Worm (Caenorhabditis elegans) whole organism, young adult: ENCODE results near the gene M163.5.

Source experiments
- Y53G8AR.9 ChIP-seq: fragments of 200-800 bp; sonication (Bioruptor generic); conservative IDR thresholded peaks from 2 replicates; pipeline ENCODE4 v1.3.6; 2022; ENCODE audit warnings: missing genetic modification reagents, missing genetic modification characterization, missing compliant biosample characterization
- ekl-4 ChIP-seq: fragments of 200-800 bp; sonication (Bioruptor generic); IDR thresholded peaks from 2 replicates; pipeline ENCODE4 v1.3.6; 2022; ENCODE audit warnings: missing genetic modification reagents, missing genetic modification characterization, missing compliant biosample characterization
- madf-6 ChIP-seq: fragments of 200-800 bp; sonication (Bioruptor generic); IDR thresholded peaks from 2 replicates; pipeline ENCODE4 v1.3.6; 2022; ENCODE audit warnings: missing genetic modification reagents, missing genetic modification characterization, missing compliant biosample characterization
- snpc-4 ChIP-seq, 5 experiments: fragments of 150-350 bp in 1 of 5; sonication (generic microtip) in 4 of 5; optimal IDR thresholded peaks; 2 replicates each; lab custom pipeline; 2014 to 2018; ENCODE audit warnings: missing genetic modification characterization in 5 of 5, missing biosample characterization in 3 of 5, antibody characterized with exemption in 2 of 5, mild to moderate bottlenecking in 2 of 5, missing compliant biosample characterization in 2 of 5, missing genotype in 2 of 5, moderate library complexity in 2 of 5, missing genetic modification reagents in 1 of 5
- somi-1 ChIP-seq: fragments of 200-800 bp; sonication (Bioruptor generic); optimal IDR thresholded peaks from 2 replicates; lab custom pipeline; 2018; ENCODE audit warnings: mild to moderate bottlenecking, missing genetic modification characterization, missing compliant biosample characterization

DNA sequence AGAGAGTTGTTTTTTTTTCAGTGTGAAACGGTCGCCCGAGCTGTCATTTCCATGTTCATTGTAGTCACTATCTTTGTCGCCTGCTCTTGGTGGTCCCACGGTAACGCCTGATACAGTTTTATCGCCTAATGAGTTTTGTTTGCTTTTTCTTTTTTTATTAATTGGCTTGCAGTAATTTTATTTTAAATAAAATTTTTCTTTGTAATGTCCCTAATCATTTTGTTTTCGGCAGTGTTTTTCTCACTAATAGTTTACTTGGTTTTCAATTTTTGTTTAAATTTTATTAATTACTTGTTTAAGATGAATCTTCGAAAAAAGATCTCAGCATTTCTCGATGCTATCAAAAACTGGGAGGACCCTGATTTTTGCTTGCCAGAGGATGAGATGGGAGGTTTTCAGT is 8.2 kb upstream of the M163.5 start, which contains the start of gene M163.22:
- TF ChIP-seq somi-1 (GFP tag; lab: Kevin White, UChicago) (no peak), Y53G8AR.9 (GFP tag; lab: Robert Waterston, UW) (no peak), snpc-4 (GFP tag; optimal IDR thresholded peaks at IDR 0.05; lab: Kevin White, UChicago) (no peak), snpc-4 (tag; optimal IDR thresholded peaks at IDR 0.05; lab: Kevin White, UChicago) (no peak), ekl-4 (no peak), madf-6 (GFP tag; lab: Robert Waterston, UW) (no peak)
